Fruit fly (Drosophila melanogaster): ENCODE measurements around the gene CG4230.

dm6 chr2L:5113480-5114118, 17.6 kb downstream of the CG4230 start:
- TF ChIP-seq CG7045 (GFP tag; optimal IDR thresholded peaks at IDR 0.05) (no peak), Mnt (GFP tag; optimal IDR thresholded peaks at IDR 0.05) (no peak), pad (GFP tag; optimal IDR thresholded peaks at IDR 0.05) (no peak), Crg-1 (GFP tag; optimal IDR thresholded peaks at IDR 0.05) (no peak), CG7101 (tag; optimal IDR thresholded peaks at IDR 0.05) (no peak), kay (GFP tag; ENCODE audit: borderline replicate concordance) (no peak), CG33017 (tag; optimal IDR thresholded peaks at IDR 0.05) (no peak), tj (GFP tag; optimal IDR thresholded peaks at IDR 0.05) (no peak), bab1 (GFP tag; optimal IDR thresholded peaks at IDR 0.05) (no peak), Hr96 (GFP tag; optimal IDR thresholded peaks at IDR 0.05) (no peak), cnc (optimal IDR thresholded peaks at IDR 0.05) (no peak), CG11617 (GFP tag; optimal IDR thresholded peaks at IDR 0.05) (no peak), CG1620 (GFP tag; optimal IDR thresholded peaks at IDR 0.05) (no peak), toe (GFP tag; optimal IDR thresholded peaks at IDR 0.05) (no peak)

Measured in whole organism, adult.